Fruit fly (Drosophila melanogaster): ENCODE data around the gene Pep.

DNA sequence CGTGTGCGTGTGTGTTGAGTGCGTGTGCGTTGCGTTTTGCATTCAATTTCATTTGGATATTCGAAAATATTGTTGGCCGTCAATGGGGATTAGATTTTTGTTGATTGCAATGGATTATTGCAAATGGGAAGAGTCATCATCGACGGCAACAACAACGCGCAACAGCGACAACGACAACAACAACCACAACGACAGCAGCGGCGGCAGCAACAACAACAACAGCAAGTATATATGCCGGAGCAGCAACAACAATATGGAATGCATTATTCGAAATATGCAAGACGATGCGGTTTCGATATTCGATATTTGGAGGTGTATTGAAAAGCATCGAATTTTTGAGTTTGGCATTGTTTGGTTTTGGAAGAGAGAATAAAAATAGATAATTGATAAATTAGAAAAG, 2.8 kb downstream of the Pep start:
- TF ChIP-seq Abd-B (GFP tag; optimal IDR thresholded peaks at IDR 0.05) (no peak), OdsH (GFP tag; optimal IDR thresholded peaks at IDR 0.05) (no peak), psq (GFP tag; optimal IDR thresholded peaks at IDR 0.05) (no peak), dmrt93B (GFP tag; optimal IDR thresholded peaks at IDR 0.05) (no peak), h (GFP tag; optimal IDR thresholded peaks at IDR 0.05) (no peak)
